Worm (Caenorhabditis elegans): ENCODE results near the gene srh-234.

Gene srh-234

ce11 chrV:7643416-7643815 is 8.2 kb downstream of the srh-234 start, which contains the start of gene F07C4.11:
F07C4.11 (minus strand) TSS chrV:7643516.
- TF ChIP-seq crh-2 (tag; optimal IDR thresholded peaks at IDR 0.05) (no peak), egl-27 (tag; optimal IDR thresholded peaks at IDR 0.05) (no peak), nhr-129 (tag; optimal IDR thresholded peaks at IDR 0.05) (no peak), snpc-4 (tag; optimal IDR thresholded peaks at IDR 0.05) (no peak), sem-4 (tag; optimal IDR thresholded peaks at IDR 0.05) (no peak), elt-1 (tag; optimal IDR thresholded peaks at IDR 0.05) (no peak), ceh-16 (tag; optimal IDR thresholded peaks at IDR 0.05) (no peak)

- TF ChIP-seq lin-13 (GFP tag; optimal IDR thresholded peaks at IDR 0.05) (no peak), skn-1 (tag; optimal IDR thresholded peaks at IDR 0.05) (no peak), gmeb-1 (tag; optimal IDR thresholded peaks at IDR 0.05) (no peak), unc-62 (GFP tag; optimal IDR thresholded peaks at IDR 0.05) (no peak), nhr-6 (tag; optimal IDR thresholded peaks at IDR 0.05) (no peak), mbf-1 (tag; optimal IDR thresholded peaks at IDR 0.05) (no peak), lin-11 (tag; optimal IDR thresholded peaks at IDR 0.05) (no peak), nhr-23 (tag; optimal IDR thresholded peaks at IDR 0.05) (no peak)
These were observed 9.9 kb downstream of the srh-234 start for ce11 chrV:7641718-7642117.

ce11 chrV:7639787-7640186 is 11.9 kb downstream of the srh-234 start, which contains the start of gene F07C4.10:
F07C4.10 (minus strand) TSS chrV:7639887.
- TF ChIP-seq nhr-237 (tag; optimal IDR thresholded peaks at IDR 0.05): no peak
- TF ChIP-seq crh-2 (tag; optimal IDR thresholded peaks at IDR 0.05): no peak
- TF ChIP-seq elt-1 (tag; optimal IDR thresholded peaks at IDR 0.05): no peak
- TF ChIP-seq zag-1 (tag; optimal IDR thresholded peaks at IDR 0.05): no peak
- TF ChIP-seq nhr-21 (tag; optimal IDR thresholded peaks at IDR 0.05): no peak
- TF ChIP-seq ztf-11 (tag; optimal IDR thresholded peaks at IDR 0.05): no peak
- TF ChIP-seq lin-11 (tag; optimal IDR thresholded peaks at IDR 0.05): no peak
- no peak for TF ChIP-seq fos-1 (tag; optimal IDR thresholded peaks at IDR 0.05)
- no peak for TF ChIP-seq gmeb-1 (tag; optimal IDR thresholded peaks at IDR 0.05)
- TF ChIP-seq nhr-6 (tag; optimal IDR thresholded peaks at IDR 0.05): no peak
- TF ChIP-seq ama-1 (optimal IDR thresholded peaks at IDR 0.05): no peak
- TF ChIP-seq ZK546.5 (tag; optimal IDR thresholded peaks at IDR 0.05): no peak

ce11 chrV:7639356-7639755 is 12.3 kb downstream of the srh-234 start:
- TF ChIP-seq fos-1 (tag; optimal IDR thresholded peaks at IDR 0.05) (no peak), mbf-1 (tag; optimal IDR thresholded peaks at IDR 0.05) (no peak)

- TF ChIP-seq unc-39 (tag; optimal IDR thresholded peaks at IDR 0.05): no peak
- TF ChIP-seq egl-27 (tag; optimal IDR thresholded peaks at IDR 0.05): no peak
- no peak for TF ChIP-seq nhr-77 (tag; optimal IDR thresholded peaks at IDR 0.05)
- TF ChIP-seq nhr-129 (tag; optimal IDR thresholded peaks at IDR 0.05): no peak
- TF ChIP-seq crh-2 (tag; optimal IDR thresholded peaks at IDR 0.05): no peak
- TF ChIP-seq sem-4 (tag; optimal IDR thresholded peaks at IDR 0.05): no peak
These were observed 13.9 kb downstream of the srh-234 start, which contains the start of gene clec-45 for ce11 chrV:7637801-7638200. clec-45 (plus strand) TSS chrV:7638101.

- TF ChIP-seq lin-11 (tag; optimal IDR thresholded peaks at IDR 0.05) (no peak), gmeb-1 (tag; optimal IDR thresholded peaks at IDR 0.05) (no peak), zag-1 (tag; optimal IDR thresholded peaks at IDR 0.05) (no peak), sma-9 (GFP tag; optimal IDR thresholded peaks at IDR 0.05) (no peak), sma-9 (tag; optimal IDR thresholded peaks at IDR 0.05) (no peak), ama-1 (optimal IDR thresholded peaks at IDR 0.05) (no peak), elt-1 (tag; optimal IDR thresholded peaks at IDR 0.05) (no peak), ceh-16 (tag; optimal IDR thresholded peaks at IDR 0.05) (no peak), ZK546.5 (tag; optimal IDR thresholded peaks at IDR 0.05) (no peak), R02D3.7 (tag; optimal IDR thresholded peaks at IDR 0.05) (no peak), nhr-10 (tag; optimal IDR thresholded peaks at IDR 0.05) (no peak), C34F6.9 (tag; optimal IDR thresholded peaks at IDR 0.05) (no peak), nhr-11 (tag; optimal IDR thresholded peaks at IDR 0.05) (no peak), lin-13 (GFP tag; optimal IDR thresholded peaks at IDR 0.05) (no peak), nhr-129 (tag; optimal IDR thresholded peaks at IDR 0.05) (no peak), nhr-237 (tag; optimal IDR thresholded peaks at IDR 0.05) (no peak), mbf-1 (tag; optimal IDR thresholded peaks at IDR 0.05) (no peak), mab-5 (tag; optimal IDR thresholded peaks at IDR 0.05) (no peak), unc-62 (GFP tag; optimal IDR thresholded peaks at IDR 0.05) (no peak)
These were observed 16.2 kb downstream of the srh-234 start, which contains the start of gene srd-29 for ce11 chrV:7635469-7635868. srd-29 (plus strand) TSS chrV:7635769.

ce11 chrV:7634657-7635056 is 17.0 kb downstream of the srh-234 start, which contains the start of gene srd-31:
srd-31 (minus strand) TSS chrV:7634757.
- TF ChIP-seq ztf-11 (tag; optimal IDR thresholded peaks at IDR 0.05) (no peak), ceh-82 (tag; optimal IDR thresholded peaks at IDR 0.05) (no peak), sem-4 (tag; optimal IDR thresholded peaks at IDR 0.05) (no peak), nhr-25 (tag; optimal IDR thresholded peaks at IDR 0.05) (no peak)

Measured in whole organism, L2 larva.